Worm (Caenorhabditis elegans) whole organism, early embryonic: ENCODE data around the gene Y36E3A.2.

Experiments
- B0310.2 ChIP-seq: sonication (generic microtip); optimal IDR thresholded peaks from 2 replicates; lab custom pipeline; 2016; ENCODE audit warnings: mild to moderate bottlenecking, missing genetic modification characterization, missing compliant biosample characterization
- F13C5.2 ChIP-seq: sonication (generic microtip); optimal IDR thresholded peaks from 2 replicates; lab custom pipeline; 2017; ENCODE audit warnings: mild to moderate bottlenecking, missing genetic modification characterization, inconsistent platforms, missing compliant biosample characterization
- aly-1 ChIP-seq: sonication (generic microtip); optimal IDR thresholded peaks from 2 replicates; lab custom pipeline; 2016; ENCODE audit warnings: missing genetic modification characterization, missing compliant biosample characterization
- ama-1 ChIP-seq: fragments of 150-350 bp; optimal IDR thresholded peaks from 2 replicates; lab custom pipeline; 2014
- ceh-13 ChIP-seq: fragments of 200-800 bp; sonication (Bioruptor generic); optimal IDR thresholded peaks from 2 replicates; lab custom pipeline; 2018; ENCODE audit warnings: mild to moderate bottlenecking, missing genetic modification characterization, missing compliant biosample characterization
- ceh-36 ChIP-seq: sonication (generic microtip); optimal IDR thresholded peaks from 2 replicates; lab custom pipeline; 2016; ENCODE audit warnings: missing genetic modification characterization, inconsistent platforms, missing compliant biosample characterization
- ets-7 ChIP-seq: sonication (generic microtip); optimal IDR thresholded peaks from 2 replicates; lab custom pipeline; 2016; ENCODE audit warnings: missing genotype, missing genetic modification characterization, missing compliant biosample characterization
- flt-1 ChIP-seq: fragments of 200-800 bp; sonication (Bioruptor generic); IDR thresholded peaks from 2 replicates; pipeline ENCODE4 v1.3.6; 2022; ENCODE audit warnings: missing genetic modification characterization, missing compliant biosample characterization
- hmbx-1 ChIP-seq: sonication (generic microtip); optimal IDR thresholded peaks from 2 replicates; lab custom pipeline; 2016; ENCODE audit warnings: mild to moderate bottlenecking, missing genetic modification characterization, missing compliant biosample characterization
- hmg-4 ChIP-seq: fragments of 200-800 bp; sonication (Bioruptor generic); optimal IDR thresholded peaks from 2 replicates; lab custom pipeline; 2018; ENCODE audit warnings: mild to moderate bottlenecking, missing genetic modification characterization, missing compliant biosample characterization
- hnd-1 ChIP-seq: sonication (generic microtip); optimal IDR thresholded peaks from 2 replicates; lab custom pipeline; 2016; ENCODE audit warnings: missing genetic modification characterization, missing compliant biosample characterization
- pes-1 ChIP-seq: fragments of 200-800 bp; sonication (Bioruptor generic); IDR thresholded peaks from 2 replicates; pipeline ENCODE4 v1.3.6; 2022; ENCODE audit warnings: missing genetic modification reagents, missing genetic modification characterization, missing compliant biosample characterization
- scrt-1 ChIP-seq: fragments of 200-800 bp; sonication (Bioruptor generic); IDR thresholded peaks from 2 replicates; pipeline ENCODE4 v1.3.6; 2022; ENCODE audit warnings: missing genetic modification characterization, missing compliant biosample characterization
- sea-1 ChIP-seq: fragments of 200-800 bp; sonication (Bioruptor generic); conservative IDR thresholded peaks from 2 replicates; pipeline ENCODE4 v1.3.6; 2022; ENCODE audit warnings: missing genetic modification characterization, missing compliant biosample characterization
- tbx-11 ChIP-seq: fragments of 200-800 bp; sonication (Bioruptor generic); IDR thresholded peaks from 2 replicates; pipeline ENCODE4 v1.3.6; 2022; ENCODE audit warnings: missing genetic modification characterization, missing compliant biosample characterization
- tbx-37 ChIP-seq: fragments of 200-800 bp; sonication (Bioruptor generic); conservative IDR thresholded peaks from 2 replicates; pipeline ENCODE4 v1.3.6; 2022; ENCODE audit warnings: missing genetic modification reagents, missing genetic modification characterization, missing compliant biosample characterization
- tra-4 ChIP-seq: sonication (generic microtip); optimal IDR thresholded peaks from 2 replicates; lab custom pipeline; 2017; ENCODE audit warnings: missing genetic modification characterization, missing compliant biosample characterization

Y36E3A.2 gene

DNA sequence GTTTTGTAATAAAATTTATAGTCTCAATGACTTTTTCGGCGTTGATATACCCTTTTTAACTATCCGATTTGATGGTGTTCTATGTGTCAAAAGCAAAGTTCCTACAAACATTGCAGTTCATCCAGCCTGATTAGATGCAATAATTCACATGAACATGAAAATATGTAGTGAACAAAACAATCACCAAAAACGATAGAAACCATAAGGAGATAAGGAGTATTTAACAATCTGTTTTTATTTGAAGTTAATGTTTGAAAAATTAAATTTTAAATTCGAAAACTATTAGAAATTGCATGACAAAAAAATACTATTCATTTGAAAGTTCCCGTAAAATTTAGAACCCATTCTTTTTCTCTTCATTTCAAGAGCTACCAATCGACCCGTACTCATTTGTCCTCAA lies 1.1 kb downstream of the Y36E3A.2 start, which contains the start of gene fbxa-209:
Gene fbxa-209, minus strand, starts transcription at position 101 of the 400 bp plus-strand sequence.
- TF ChIP-seq tra-4 (tag; lab: Kevin White, UChicago) (no peak), ceh-13 (no peak), hnd-1 (tag; lab: Kevin White, UChicago) (no peak), flt-1 (GFP tag; lab: Robert Waterston, UW) (no peak), B0310.2 (tag; lab: Kevin White, UChicago) (no peak), tbx-37 (GFP tag; lab: Robert Waterston, UW) (no peak), pes-1 (GFP tag; lab: Robert Waterston, UW) (no peak)

- TF ChIP-seq ama-1 (no peak), pes-1 (GFP tag; lab: Robert Waterston, UW) (no peak), scrt-1 (no peak), hmbx-1 (tag; lab: Kevin White, UChicago) (no peak), sea-1 (GFP tag; lab: Robert Waterston, UW) (no peak), ceh-36 (no peak), flt-1 (GFP tag; lab: Robert Waterston, UW) (no peak), aly-1 (tag; lab: Kevin White, UChicago) (no peak), tra-4 (tag; lab: Kevin White, UChicago) (no peak), tbx-37 (GFP tag; lab: Robert Waterston, UW) (no peak), F13C5.2 (no peak), ceh-13 (no peak)
These were observed 5.6 kb downstream of the Y36E3A.2 start for ce11 chrV:15431322-15432052.

- TF ChIP-seq B0310.2 (tag; lab: Kevin White, UChicago) (no peak), tbx-11 (GFP tag; lab: Robert Waterston, UW) (no peak), ets-7 (no peak), tra-4 (tag; lab: Kevin White, UChicago) (no peak), ceh-13 (no peak), hmg-4 (GFP tag; lab: Kevin White, UChicago) (no peak), F13C5.2 (no peak), flt-1 (GFP tag; lab: Robert Waterston, UW) (no peak), sea-1 (GFP tag; lab: Robert Waterston, UW) (no peak), hnd-1 (tag; lab: Kevin White, UChicago) (no peak), tbx-37 (GFP tag; lab: Robert Waterston, UW) (no peak), hmbx-1 (tag; lab: Kevin White, UChicago) (no peak), ceh-36 (no peak), pes-1 (GFP tag; lab: Robert Waterston, UW) (no peak), aly-1 (tag; lab: Kevin White, UChicago) (no peak), scrt-1 (no peak), ama-1 (no peak)
These were observed 6.6 kb downstream of the Y36E3A.2 start, which contains the start of gene T26H5.8 for ce11 chrV:15432457-15432856. Gene T26H5.8, minus strand, starts transcription at chrV:15432726.

DNA sequence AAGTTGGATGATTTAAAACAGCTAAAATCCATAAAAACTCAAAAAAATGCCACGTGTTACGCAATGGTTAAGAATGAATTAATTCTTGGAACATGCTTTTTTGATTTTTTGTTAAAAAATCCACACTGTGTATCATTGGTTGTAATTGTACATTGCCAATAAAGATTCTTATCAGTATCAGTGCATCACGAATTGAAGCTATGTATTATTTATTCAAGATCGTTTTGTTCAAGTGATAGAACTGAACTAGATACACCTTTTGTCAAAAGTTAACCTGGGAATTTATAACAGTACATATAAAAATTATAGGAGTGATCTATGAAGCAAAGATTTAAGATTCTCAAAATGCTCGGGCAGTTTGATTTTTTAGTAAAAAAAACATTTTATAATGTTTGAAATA lies 8.8 kb downstream of the Y36E3A.2 start:
- no peak for TF ChIP-seq sea-1 (GFP tag; lab: Robert Waterston, UW)
- TF ChIP-seq scrt-1 = no peak
- TF ChIP-seq pes-1 (GFP tag; lab: Robert Waterston, UW) = no peak
- no peak for TF ChIP-seq hmbx-1 (tag; lab: Kevin White, UChicago)
- TF ChIP-seq ets-7 = no peak
- no peak for TF ChIP-seq hnd-1 (tag; lab: Kevin White, UChicago)
- no peak for TF ChIP-seq hmg-4 (GFP tag; lab: Kevin White, UChicago)
- TF ChIP-seq flt-1 (GFP tag; lab: Robert Waterston, UW) = no peak
- no peak for TF ChIP-seq aly-1 (tag; lab: Kevin White, UChicago)
- TF ChIP-seq ceh-13 = no peak

- TF ChIP-seq ceh-36 = no peak
- no peak for TF ChIP-seq F13C5.2
- TF ChIP-seq aly-1 (tag; lab: Kevin White, UChicago) = no peak
- no peak for TF ChIP-seq hnd-1 (tag; lab: Kevin White, UChicago)
- no peak for TF ChIP-seq hmg-4 (GFP tag; lab: Kevin White, UChicago)
- TF ChIP-seq tbx-11 (GFP tag; lab: Robert Waterston, UW) = no peak
- TF ChIP-seq ets-7 = no peak
These were observed 10.3 kb downstream of the Y36E3A.2 start for ce11 chrV:15436133-15436532.

DNA sequence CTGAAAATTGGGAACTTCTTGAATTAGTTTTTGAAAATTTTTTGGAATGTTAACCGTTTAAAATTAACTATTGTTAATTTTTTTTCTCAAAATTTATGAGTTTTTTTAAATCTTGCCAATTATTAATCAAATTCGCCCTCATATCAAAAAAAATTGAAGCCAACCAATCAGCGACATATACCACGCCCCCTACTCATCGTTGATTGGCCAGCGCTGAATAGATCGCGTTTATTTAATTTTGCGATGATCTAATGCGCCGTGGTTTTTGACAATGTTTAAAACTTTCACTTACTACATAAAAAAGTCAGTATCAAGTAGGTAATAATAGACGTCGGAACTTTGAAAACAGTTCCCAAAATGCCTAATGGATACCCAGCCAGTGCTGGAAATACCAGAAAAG lies 16.5 kb downstream of the Y36E3A.2 start:
- TF ChIP-seq tbx-11 (GFP tag; lab: Robert Waterston, UW) (no peak), hmg-4 (GFP tag; lab: Kevin White, UChicago) (no peak)

DNA sequence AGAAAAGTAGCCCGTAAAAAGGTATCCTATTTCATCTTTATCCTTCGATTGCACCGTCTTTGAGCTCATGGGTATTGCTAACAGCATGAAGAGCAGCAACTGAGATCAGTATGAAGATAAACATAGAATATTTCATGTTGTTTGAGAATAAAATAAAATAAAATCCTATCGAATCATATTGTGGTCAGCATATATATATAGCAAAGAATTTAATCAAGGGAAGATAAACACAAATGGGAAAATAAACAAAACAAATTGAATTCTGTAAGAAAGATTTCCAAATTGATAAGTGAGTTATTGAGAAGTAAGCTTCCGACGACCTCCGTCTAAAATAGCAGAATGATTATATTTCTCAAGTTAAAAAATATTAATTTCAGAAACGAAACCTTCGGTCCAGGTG lies 17.9 kb downstream of the Y36E3A.2 start, which contains the start of gene T26H5.10:
Gene T26H5.10, minus strand, starts transcription at position 101 of the 400 bp plus-strand sequence.
- TF ChIP-seq tbx-11 (GFP tag; lab: Robert Waterston, UW) = no peak
- TF ChIP-seq ceh-36 = no peak
- no peak for TF ChIP-seq ceh-13
- TF ChIP-seq flt-1 (GFP tag; lab: Robert Waterston, UW) = no peak
- TF ChIP-seq ets-7 = no peak
- TF ChIP-seq ama-1 = no peak
- no peak for TF ChIP-seq F13C5.2
- TF ChIP-seq hmg-4 (GFP tag; lab: Kevin White, UChicago) = no peak
- TF ChIP-seq aly-1 (tag; lab: Kevin White, UChicago) = no peak
- no peak for TF ChIP-seq sea-1 (GFP tag; lab: Robert Waterston, UW)
- no peak for TF ChIP-seq hmbx-1 (tag; lab: Kevin White, UChicago)
- TF ChIP-seq B0310.2 (tag; lab: Kevin White, UChicago) = no peak
- no peak for TF ChIP-seq pes-1 (GFP tag; lab: Robert Waterston, UW)
- no peak for TF ChIP-seq tbx-37 (GFP tag; lab: Robert Waterston, UW)

ce11 chrV:15444188-15444587 lies 18.3 kb downstream of the Y36E3A.2 start, which contains the start of gene T26H5.11:
Gene T26H5.11, minus strand, starts transcription at chrV:15444288.
- TF ChIP-seq tbx-37 (GFP tag; lab: Robert Waterston, UW) (no peak), ets-7 (no peak), aly-1 (tag; lab: Kevin White, UChicago) (no peak), hmg-4 (GFP tag; lab: Kevin White, UChicago) (no peak), hmbx-1 (tag; lab: Kevin White, UChicago) (no peak), ceh-36 (no peak), pes-1 (GFP tag; lab: Robert Waterston, UW) (no peak), flt-1 (GFP tag; lab: Robert Waterston, UW) (no peak), tbx-11 (GFP tag; lab: Robert Waterston, UW) (no peak), B0310.2 (tag; lab: Kevin White, UChicago) (no peak), ama-1 (no peak), sea-1 (GFP tag; lab: Robert Waterston, UW) (no peak), ceh-13 (no peak), tra-4 (tag; lab: Kevin White, UChicago) (no peak)
